Worm (Caenorhabditis elegans): ENCODE measurements around the gene dnj-8.

Gene dnj-8

ce11 chrII:6600973-6601372, 3.1 kb upstream of the dnj-8 start, which contains the start of gene vps-33.2 (continued):
- TF ChIP-seq cebp-2 (GFP tag; IDR thresholded peaks at IDR 0.05) (no peak), F37B4.10 (GFP tag; IDR thresholded peaks at IDR 0.05) (no peak), sea-2 (GFP tag; IDR thresholded peaks at IDR 0.05) (no peak), ztf-25 (GFP tag; IDR thresholded peaks at IDR 0.05) (no peak), egl-18 (GFP tag; IDR thresholded peaks at IDR 0.05) (no peak)

- TF ChIP-seq B0336.3 (GFP tag; IDR thresholded peaks at IDR 0.05) (no peak), ztf-22 (GFP tag; optimal IDR thresholded peaks at IDR 0.05) (no peak), B0035.1 (tag; optimal IDR thresholded peaks at IDR 0.05) (no peak), akir-1 (GFP tag; optimal IDR thresholded peaks at IDR 0.05) (no peak), athp-1 (tag; optimal IDR thresholded peaks at IDR 0.05) (no peak), F33H1.4 (GFP tag; IDR thresholded peaks at IDR 0.05) (peak; percentile 83), D2030.7 (GFP tag; IDR thresholded peaks at IDR 0.05) (0 out of 2 replicates have a peak, but pooled peaks have one; percentile 29), ceh-100 (GFP tag; IDR thresholded peaks at IDR 0.05) (no peak), die-1 (tag; optimal IDR thresholded peaks at IDR 0.05) (no peak), F57C9.4 (tag; optimal IDR thresholded peaks at IDR 0.05) (no peak), xnd-1 (tag; optimal IDR thresholded peaks at IDR 0.05) (peak; percentile 27), Y53F4B.3 (GFP tag; IDR thresholded peaks at IDR 0.05) (no peak), F39B2.1 (GFP tag; IDR thresholded peaks at IDR 0.05) (no peak), ccch-3 (GFP tag; optimal IDR thresholded peaks at IDR 0.05) (no peak), Y56A3A.18 (GFP tag; IDR thresholded peaks at IDR 0.05) (no peak), sptf-2 (GFP tag; optimal IDR thresholded peaks at IDR 0.05) (no peak), bed-2 (GFP tag; IDR thresholded peaks at IDR 0.05) (no peak), F57A8.1 (GFP tag; optimal IDR thresholded peaks at IDR 0.05) (no peak), Y95B8A.8 (GFP tag; IDR thresholded peaks at IDR 0.05) (no peak), nhr-80 (tag; optimal IDR thresholded peaks at IDR 0.05) (no peak), egrh-3 (GFP tag; IDR thresholded peaks at IDR 0.05) (no peak), sdz-38 (tag; optimal IDR thresholded peaks at IDR 0.05) (no peak), madf-6 (GFP tag; IDR thresholded peaks at IDR 0.05) (peak; percentile 81), Y79H2A.3 (GFP tag; conservative IDR thresholded peaks at IDR 0.05) (no peak), aptf-3 (GFP tag; IDR thresholded peaks at IDR 0.05) (no peak), K12H6.12 (tag; optimal IDR thresholded peaks at IDR 0.05) (no peak), lsl-1 (GFP tag; optimal IDR thresholded peaks at IDR 0.05) (peak; percentile 83), zfh-2 (GFP tag; conservative IDR thresholded peaks at IDR 0.05) (no peak), ceh-40 (GFP tag; IDR thresholded peaks at IDR 0.05) (no peak), hmg-20 (GFP tag; IDR thresholded peaks at IDR 0.05) (no peak), fkh-3 (tag; optimal IDR thresholded peaks at IDR 0.05) (no peak), madf-8 (GFP tag; conservative IDR thresholded peaks at IDR 0.05) (peak; percentile 62), ceh-91 (GFP tag; IDR thresholded peaks at IDR 0.05) (no peak), efl-1 (GFP tag; optimal IDR thresholded peaks at IDR 0.05) (peak; percentile 15)
These were observed 373 bp downstream of the dnj-8 start for ce11 chrII:6597507-6597906.

ce11 chrII:6594151-6594550, 3.7 kb downstream of the dnj-8 start, which contains the start of gene aipr-1:
Gene aipr-1 (minus strand): TSS chrII:6594251.
- TF ChIP-seq tbp1 (GFP tag; optimal IDR thresholded peaks at IDR 0.05): no peak
- TF ChIP-seq F52B5.7 (tag; optimal IDR thresholded peaks at IDR 0.05): no peak
- no peak for TF ChIP-seq lin-40 (tag; optimal IDR thresholded peaks at IDR 0.05)
- TF ChIP-seq gei-17 (GFP tag; optimal IDR thresholded peaks at IDR 0.05): no peak

All from whole organism, young adult.